Fruit fly (Drosophila melanogaster): Measurements from ENCODE around the gene CG34265.

CG34265 gene

dm6 chr3L:3247130-3248065 is 20.9 kb upstream of the CG34265 start, which contains the start of gene CG43389 (continued):
- TF ChIP-seq CG4318 (GFP tag; optimal IDR thresholded peaks at IDR 0.05) (peak; percentile 69), CG34406 (GFP tag; optimal IDR thresholded peaks at IDR 0.05) (peak; percentile 97), CG11762 (GFP tag; optimal IDR thresholded peaks at IDR 0.05; ENCODE audit: insufficient read depth) (peak; percentile 72), CG32006 (GFP tag; optimal IDR thresholded peaks at IDR 0.05) (peak; percentile 83), ss (GFP tag; optimal IDR thresholded peaks at IDR 0.05) (peak; percentile 93 to 95), CG7368 (GFP tag; optimal IDR thresholded peaks at IDR 0.05) (peak; percentile 65), Ets21C (GFP tag; optimal IDR thresholded peaks at IDR 0.05) (peak; percentile 96), pdm3 (GFP tag; optimal IDR thresholded peaks at IDR 0.05) (peak; percentile 94), Ets96B (tag; optimal IDR thresholded peaks at IDR 0.05) (peak; percentile 91), CG31627 (GFP tag; optimal IDR thresholded peaks at IDR 0.05) (peak; percentile 99), Hr39 (GFP tag; optimal IDR thresholded peaks at IDR 0.05) (peak; percentile 98), CG10669 (GFP tag; optimal IDR thresholded peaks at IDR 0.05) (peak; percentile 87), fkh (GFP tag; optimal IDR thresholded peaks at IDR 0.05) (no peak), Met (GFP tag; optimal IDR thresholded peaks at IDR 0.05) (peak; percentile 98), CG6163 (GFP tag; IDR thresholded peaks at IDR 0.05) (peak; percentile 89), Eip93F (GFP tag; optimal IDR thresholded peaks at IDR 0.05) (peak; percentile 97), Eip78C (GFP tag) (peak; percentile 98), dsx (GFP tag; optimal IDR thresholded peaks at IDR 0.05; ENCODE audit: poor library complexity, severe bottlenecking) (peak; percentile 86), achi (GFP tag; optimal IDR thresholded peaks at IDR 0.05) (peak; percentile 94), Smox (GFP tag; optimal IDR thresholded peaks at IDR 0.05) (peak; percentile 99), topi (GFP tag; optimal IDR thresholded peaks at IDR 0.05) (peak; percentile 96), CG11294 (GFP tag; IDR thresholded peaks at IDR 0.05) (no peak)

dm6 chr3L:3248714-3249663 is 19.3 kb upstream of the CG34265 start:
- TF ChIP-seq CG3919 (GFP tag; optimal IDR thresholded peaks at IDR 0.05) (peak; percentile 98), topi (GFP tag; optimal IDR thresholded peaks at IDR 0.05) (peak; percentile 99), Hr39 (GFP tag; optimal IDR thresholded peaks at IDR 0.05) (peak; percentile 99), fkh (GFP tag; optimal IDR thresholded peaks at IDR 0.05) (no peak), CG15336 (GFP tag; IDR thresholded peaks at IDR 0.05) (peak; percentile 92), CG32006 (GFP tag; optimal IDR thresholded peaks at IDR 0.05) (peak; percentile 98), CG6854 (GFP tag; optimal IDR thresholded peaks at IDR 0.05) (peak; percentile 95), CG31627 (GFP tag; optimal IDR thresholded peaks at IDR 0.05) (peak; percentile 99), CG1621 (tag; optimal IDR thresholded peaks at IDR 0.05) (peak; percentile 92), Gug (GFP tag; IDR thresholded peaks at IDR 0.05) (peak; percentile 85), CG11762 (GFP tag; optimal IDR thresholded peaks at IDR 0.05; ENCODE audit: insufficient read depth) (peak; percentile 98), CG6792 (GFP tag; optimal IDR thresholded peaks at IDR 0.05) (peak; percentile 98), Hr38 (GFP tag; optimal IDR thresholded peaks at IDR 0.05) (no peak), CG3032 (tag; optimal IDR thresholded peaks at IDR 0.05) (peak; percentile 98), CG9139 (GFP tag; optimal IDR thresholded peaks at IDR 0.05) (peak; percentile 96), Sox14 (GFP tag; optimal IDR thresholded peaks at IDR 0.05) (peak; percentile 98), dsx (GFP tag; optimal IDR thresholded peaks at IDR 0.05; ENCODE audit: poor library complexity, severe bottlenecking) (peak; percentile 94), Lpt (GFP tag; optimal IDR thresholded peaks at IDR 0.05) (peak; percentile 94), salr (GFP tag; optimal IDR thresholded peaks at IDR 0.05) (peak; percentile 86 to 98), svp (GFP tag) (peak; percentile 100), Blimp-1 (GFP tag; optimal IDR thresholded peaks at IDR 0.05) (peak; percentile 94), CG34406 (GFP tag; optimal IDR thresholded peaks at IDR 0.05) (peak; percentile 99), fd85E (GFP tag; optimal IDR thresholded peaks at IDR 0.05) (peak; percentile 91), Hr4 (GFP tag; optimal IDR thresholded peaks at IDR 0.05) (peak; percentile 96), CG11294 (GFP tag; IDR thresholded peaks at IDR 0.05) (peak; percentile 54; the same call in 1 of the 2 replicates), esn (GFP tag; optimal IDR thresholded peaks at IDR 0.05) (peak; percentile 99), CG11902 (GFP tag; optimal IDR thresholded peaks at IDR 0.05) (peak; percentile 98), spab (GFP tag; optimal IDR thresholded peaks at IDR 0.05) (peak; percentile 98), Sox102F (GFP tag; optimal IDR thresholded peaks at IDR 0.05) (peak; percentile 97), dac (GFP tag; optimal IDR thresholded peaks at IDR 0.05) (peak; percentile 82), achi (GFP tag; optimal IDR thresholded peaks at IDR 0.05) (peak; percentile 97), lz (GFP tag; optimal IDR thresholded peaks at IDR 0.05) (peak; percentile 98)

All from whole organism, prepupa.